Worm (Caenorhabditis elegans): ENCODE data around the gene R151.1.
A peak's percentile ranks its signal among the peaks of the same experiment; 100 is the strongest.

R151.1 gene

ce11 chrIII:7230841-7231240 lies 14.5 kb downstream of the R151.1 start, which contains the start of gene R151.10:
Gene R151.10, minus strand, starts transcription at chrIII:7230941.
- TF ChIP-seq snpc-1.2 (GFP tag; IDR thresholded peaks at IDR 0.05) (no peak), lin-38 (GFP tag; IDR thresholded peaks at IDR 0.05) (peak; percentile 29; the same call in 1 of the 2 replicates), zip-2 (tag; optimal IDR thresholded peaks at IDR 0.05) (no peak), unc-62 (GFP tag; optimal IDR thresholded peaks at IDR 0.05 in 1 of 2) (peak in 1 of 2 experiments; percentile 66), unc-62 (tag; optimal IDR thresholded peaks at IDR 0.05) (no peak), arid-1 (GFP tag; conservative IDR thresholded peaks at IDR 0.05) (0 out of 2 replicates have a peak, but pooled peaks have one; percentile 16), T26A8.4 (GFP tag; IDR thresholded peaks at IDR 0.05) (no peak), aha-1 (tag) (no peak), Y5F2A.4 (GFP tag; optimal IDR thresholded peaks at IDR 0.05) (no peak)

ce11 chrIII:7232782-7233181 lies 16.5 kb downstream of the R151.1 start, which contains the start of gene adr-2:
Gene adr-2, minus strand, starts transcription at chrIII:7232882.
- no peak for TF ChIP-seq mxl-3 (GFP tag; optimal IDR thresholded peaks at IDR 0.05)
- TF ChIP-seq ces-1 (GFP tag; optimal IDR thresholded peaks at IDR 0.05): no peak
- TF ChIP-seq ceh-28 (tag; optimal IDR thresholded peaks at IDR 0.05): no peak
- TF ChIP-seq mdt-29 (GFP tag; IDR thresholded peaks at IDR 0.05): no peak
- TF ChIP-seq tag-97 (GFP tag; IDR thresholded peaks at IDR 0.05): no peak
- no peak for TF ChIP-seq lin-13 (GFP tag; optimal IDR thresholded peaks at IDR 0.05)
- no peak for TF ChIP-seq lim-7 (GFP tag; IDR thresholded peaks at IDR 0.05)
- no peak for TF ChIP-seq lsy-2 (tag; optimal IDR thresholded peaks at IDR 0.05)
- TF ChIP-seq daf-19 (GFP tag; conservative IDR thresholded peaks at IDR 0.05): no peak
- no peak for TF ChIP-seq nhr-25 (tag; optimal IDR thresholded peaks at IDR 0.05; ENCODE audit: borderline replicate concordance, insufficient read depth)
- no peak for TF ChIP-seq nhr-42 (GFP tag; IDR thresholded peaks at IDR 0.05)
- TF ChIP-seq gei-8 (GFP tag; optimal IDR thresholded peaks at IDR 0.05): no peak
- TF ChIP-seq dpl-1 (GFP tag; optimal IDR thresholded peaks at IDR 0.05): no peak
- TF ChIP-seq dmd-6 (GFP tag; IDR thresholded peaks at IDR 0.05): no peak
- no peak for TF ChIP-seq T20F7.1 (GFP tag; optimal IDR thresholded peaks at IDR 0.05)
- TF ChIP-seq nhr-10 (tag; optimal IDR thresholded peaks at IDR 0.05): no peak
- no peak for TF ChIP-seq D1046.2 (GFP tag; IDR thresholded peaks at IDR 0.05)
- no peak for TF ChIP-seq unc-39 (tag; optimal IDR thresholded peaks at IDR 0.05)
- TF ChIP-seq set-16 (GFP tag; IDR thresholded peaks at IDR 0.05): no peak

- TF ChIP-seq egl-27 (tag; optimal IDR thresholded peaks at IDR 0.05) (no peak), zip-11 (GFP tag; IDR thresholded peaks at IDR 0.05) (no peak), attf-4 (tag; optimal IDR thresholded peaks at IDR 0.05) (no peak), lin-38 (GFP tag; IDR thresholded peaks at IDR 0.05) (peak; percentile 60), aha-1 (tag) (peak; percentile 51), dve-1 (tag; optimal IDR thresholded peaks at IDR 0.05; ENCODE audit: insufficient read depth) (peak; percentile 62), mes-2 (tag; optimal IDR thresholded peaks at IDR 0.05; ENCODE audit: poor library complexity, severe bottlenecking) (peak; percentile 82), lin-13 (GFP tag; optimal IDR thresholded peaks at IDR 0.05) (no peak), lsy-2 (tag; optimal IDR thresholded peaks at IDR 0.05) (peak in 1 of 2 experiments; percentile 89), arid-1 (GFP tag; conservative IDR thresholded peaks at IDR 0.05) (0 out of 2 replicates have a peak, but pooled peaks have one; percentile 19), rbr-2 (tag; optimal IDR thresholded peaks at IDR 0.05) (peak; percentile 44), pha-4 (GFP tag; IDR thresholded peaks at IDR 0.05) (no peak), pha-4 (tag; optimal IDR thresholded peaks at IDR 0.05) (peak; percentile 43), F49E8.2 (tag; optimal IDR thresholded peaks at IDR 0.05; ENCODE audit: borderline replicate concordance) (no peak), dpl-1 (GFP tag; optimal IDR thresholded peaks at IDR 0.05) (peak; percentile 78), hlh-11 (tag; optimal IDR thresholded peaks at IDR 0.05) (peak; percentile 39), snpc-1.2 (GFP tag; IDR thresholded peaks at IDR 0.05) (no peak), duxl-1 (tag; optimal IDR thresholded peaks at IDR 0.05; ENCODE audit: poor library complexity) (peak; percentile 18), daf-16 (GFP tag; optimal IDR thresholded peaks at IDR 0.05) (no peak), daf-16 (tag; optimal IDR thresholded peaks at IDR 0.05) (peak; percentile 40), sdz-12 (GFP tag; optimal IDR thresholded peaks at IDR 0.05) (no peak), dmd-9 (GFP tag; IDR thresholded peaks at IDR 0.05) (no peak), mep-1 (tag; optimal IDR thresholded peaks at IDR 0.05) (peak; percentile 62), hlh-30 (tag; optimal IDR thresholded peaks at IDR 0.05; ENCODE audit: insufficient read depth) (peak; percentile 35), nhr-77 (tag; optimal IDR thresholded peaks at IDR 0.05) (peak; percentile 5)
Measured at ce11 chrIII:7234148-7234547, 17.8 kb downstream of the R151.1 start, which contains the start of gene ndus-8. Gene ndus-8, minus strand, starts transcription at chrIII:7234202.
